Fruit fly (Drosophila melanogaster) whole organism, embryonic: Measurements from ENCODE around the gene CG43672.

Source experiments
- CG11093 ChIP-seq: fragments of 200-800 bp; sonication (Bioruptor generic); IDR thresholded peaks from 3 replicates; pipeline ENCODE4 v1.3.6; 2022; ENCODE audit warnings: missing biosample characterization, missing genetic modification characterization
- CG15601 ChIP-seq: fragments of 200-800 bp; sonication (Bioruptor generic); optimal IDR thresholded peaks from 3 replicates; lab custom pipeline; 2019; ENCODE audit warnings: missing biosample characterization, mild to moderate bottlenecking, missing genetic modification characterization, moderate library complexity
- Gsc ChIP-seq: fragments of 200-800 bp; sonication (Bioruptor generic); IDR thresholded peaks from 2 replicates; pipeline ENCODE4 v1.3.6; 2022; ENCODE audit warnings: missing biosample characterization, missing genetic modification characterization
- Side ChIP-seq: fragments of 200-800 bp; sonication (Bioruptor generic); optimal IDR thresholded peaks from 2 replicates; lab custom pipeline; 2016; ENCODE audit warnings: missing biosample characterization, missing genetic modification characterization
- Sox100B ChIP-seq: fragments of 200-800 bp; sonication (Bioruptor generic); optimal IDR thresholded peaks from 3 replicates; lab custom pipeline; 2018; ENCODE audit warnings: missing biosample characterization, mild to moderate bottlenecking, missing genetic modification characterization
- h ChIP-seq: fragments of >200 bp; optimal IDR thresholded peaks from 2 replicates; lab custom pipeline; 2017
- jigr1 ChIP-seq: fragments of 200-800 bp; sonication (Bioruptor generic); IDR thresholded peaks from 3 replicates; pipeline ENCODE4 v1.3.6; 2022; ENCODE audit warnings: missing biosample characterization, missing genetic modification characterization
- nom ChIP-seq: fragments of 200-800 bp; sonication (Bioruptor generic); optimal IDR thresholded peaks from 2 replicates; lab custom pipeline; 2017; ENCODE audit warnings: missing biosample characterization, missing genetic modification characterization, mild to moderate bottlenecking, moderate library complexity, missing genetic modification reagents
- zf30C ChIP-seq: fragments of 200-800 bp; sonication (Bioruptor generic); optimal IDR thresholded peaks from 3 replicates; lab custom pipeline; 2018; ENCODE audit warnings: missing biosample characterization, mild to moderate bottlenecking, missing genetic modification characterization

DNA sequence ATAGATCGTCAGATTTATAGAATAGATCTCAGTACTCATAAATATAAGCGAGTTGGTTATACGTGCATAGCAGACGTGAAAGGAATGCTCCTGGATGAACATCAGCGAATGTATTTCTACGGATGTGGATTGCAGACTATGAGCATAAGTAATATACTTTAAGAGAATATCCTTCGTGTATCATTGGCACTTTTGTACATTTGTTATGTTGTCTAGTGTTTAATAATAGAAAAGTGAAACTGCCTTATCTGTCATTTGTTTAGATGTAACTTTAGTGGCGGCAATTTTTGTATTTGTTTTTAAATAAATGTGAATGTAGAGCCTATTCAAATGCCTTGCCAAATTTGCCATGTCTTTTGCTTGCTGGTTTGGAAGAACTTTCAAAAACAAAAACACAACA is at the start of gene CG43672:
- TF ChIP-seq Gsc (no peak), h (no peak), nom (GFP tag; lab: Kevin White, UChicago) (no peak), zf30C (GFP tag; lab: Kevin White, UChicago) (no peak), Sox100B (no peak), Side (GFP tag; lab: Kevin White, UChicago) (no peak), jigr1 (no peak), CG15601 (tag; lab: Kevin White, UChicago) (no peak), CG11093 (GFP tag; lab: Robert Waterston, UW) (no peak)
